Fruit fly (Drosophila melanogaster): ENCODE measurements around the gene Cog4.

The Cog4 gene

dm6 chr2L:10516470-10517048, 28.1 kb upstream of the Cog4 start (continued):
- TF ChIP-seq CG6163 (GFP tag; IDR thresholded peaks at IDR 0.05) (peak; percentile 30; the same call in 1 of the 3 replicates), spab (GFP tag; optimal IDR thresholded peaks at IDR 0.05) (no peak), CG15336 (GFP tag; IDR thresholded peaks at IDR 0.05) (peak; percentile 37; the same call in 1 of the 2 replicates), svp (GFP tag) (peak; percentile 79), CG34406 (GFP tag; optimal IDR thresholded peaks at IDR 0.05) (peak; percentile 18), CG6276 (GFP tag; optimal IDR thresholded peaks at IDR 0.05) (peak; percentile 72), CG8632 (GFP tag; optimal IDR thresholded peaks at IDR 0.05) (no peak), lz (GFP tag; optimal IDR thresholded peaks at IDR 0.05) (peak; percentile 5), net (GFP tag; optimal IDR thresholded peaks at IDR 0.05) (peak; percentile 32), CG8319 (GFP tag; optimal IDR thresholded peaks at IDR 0.05) (peak; percentile 17), dsx (GFP tag; optimal IDR thresholded peaks at IDR 0.05; ENCODE audit: poor library complexity, severe bottlenecking) (peak; percentile 22), achi (GFP tag; optimal IDR thresholded peaks at IDR 0.05) (peak; percentile 28), ss (GFP tag; optimal IDR thresholded peaks at IDR 0.05) (peak; percentile 43 to 51), OdsH (GFP tag; optimal IDR thresholded peaks at IDR 0.05) (peak; percentile 42), CG32006 (GFP tag; optimal IDR thresholded peaks at IDR 0.05) (peak; percentile 21), fd85E (GFP tag; optimal IDR thresholded peaks at IDR 0.05) (no peak), eg (GFP tag; IDR thresholded peaks at IDR 0.05) (peak; percentile 71; the same call in 2 of the 3 replicates), fd59A (GFP tag; optimal IDR thresholded peaks at IDR 0.05) (no peak), Blimp-1 (GFP tag; optimal IDR thresholded peaks at IDR 0.05) (no peak), CG11902 (GFP tag; optimal IDR thresholded peaks at IDR 0.05) (no peak), CG3032 (tag; optimal IDR thresholded peaks at IDR 0.05) (no peak), Hr38 (GFP tag; optimal IDR thresholded peaks at IDR 0.05) (no peak)

dm6 chr2L:10515553-10516174, 27.2 kb upstream of the Cog4 start:
- TF ChIP-seq Eip78C (GFP tag) = no peak
- TF ChIP-seq salr (GFP tag; optimal IDR thresholded peaks at IDR 0.05) = no peak
- no peak for TF ChIP-seq Blimp-1 (GFP tag; optimal IDR thresholded peaks at IDR 0.05)
- no peak for TF ChIP-seq Hr38 (GFP tag; optimal IDR thresholded peaks at IDR 0.05)
- TF ChIP-seq Lpt (GFP tag; optimal IDR thresholded peaks at IDR 0.05) = no peak

- TF ChIP-seq CG10669 (GFP tag; optimal IDR thresholded peaks at IDR 0.05) (no peak), CG15336 (GFP tag; IDR thresholded peaks at IDR 0.05) (0 out of 2 replicates have a peak, but pooled peaks have one; percentile 14), ss (GFP tag; optimal IDR thresholded peaks at IDR 0.05) (peak; percentile 1 to 32), net (GFP tag; optimal IDR thresholded peaks at IDR 0.05) (peak; percentile 28), CG6808 (GFP tag; optimal IDR thresholded peaks at IDR 0.05) (peak; percentile 29), CG6276 (GFP tag; optimal IDR thresholded peaks at IDR 0.05) (peak; percentile 49), vri (GFP tag; optimal IDR thresholded peaks at IDR 0.05) (no peak), CG8119 (GFP tag; IDR thresholded peaks at IDR 0.05) (0 out of 3 replicates have a peak, but pooled peaks have one; percentile 21), eg (GFP tag; IDR thresholded peaks at IDR 0.05) (0 out of 3 replicates have a peak, but pooled peaks have one; percentile 20)
Observed at dm6 chr2L:10514586-10515137, 26.2 kb upstream of the Cog4 start.

- TF ChIP-seq CG4318 (GFP tag; optimal IDR thresholded peaks at IDR 0.05) = no peak
- TF ChIP-seq CG10669 (GFP tag; optimal IDR thresholded peaks at IDR 0.05) = peak; percentile 38
- no peak for TF ChIP-seq CG8119 (GFP tag; IDR thresholded peaks at IDR 0.05)
- no peak for TF ChIP-seq Gug (GFP tag; IDR thresholded peaks at IDR 0.05)
- peak; percentile 55 for TF ChIP-seq Eip78C (GFP tag)
- TF ChIP-seq Sox15 (GFP tag; optimal IDR thresholded peaks at IDR 0.05) = no peak
- no peak for TF ChIP-seq svp (GFP tag)
- TF ChIP-seq CG32006 (GFP tag; optimal IDR thresholded peaks at IDR 0.05) = no peak
- no peak for TF ChIP-seq Eip75B (GFP tag; optimal IDR thresholded peaks at IDR 0.05)
- no peak for TF ChIP-seq CG6808 (GFP tag; optimal IDR thresholded peaks at IDR 0.05)
Observed at dm6 chr2L:10513837-10514499, 25.5 kb upstream of the Cog4 start.

Measured in whole organism, prepupa.